Fruit fly (Drosophila melanogaster): ENCODE measurements around the gene Proc.

Gene Proc

dm6 chr2L:7827045-7828004 is 43.9 kb downstream of the Proc start, which contains the start of the genes Rack1 and mts (continued):
- TF ChIP-seq CG2120 (GFP tag; optimal IDR thresholded peaks at IDR 0.05) (peak; percentile 69), CG1024 (GFP tag; IDR thresholded peaks at IDR 0.05) (peak; percentile 56; the same call in 1 of the 2 replicates), CG34422 (GFP tag; IDR thresholded peaks at IDR 0.05) (peak; percentile 80), CG7745 (tag; optimal IDR thresholded peaks at IDR 0.05) (no peak), CG10267 (tag; optimal IDR thresholded peaks at IDR 0.05) (peak; percentile 93), CG7372 (GFP tag; IDR thresholded peaks at IDR 0.05) (peak; percentile 61; the same call in 1 of the 2 replicates), Bteb2 (GFP tag; optimal IDR thresholded peaks at IDR 0.05) (peak; percentile 69), CG18599 (GFP tag; optimal IDR thresholded peaks at IDR 0.05) (peak; percentile 92), CG6175 (GFP tag; IDR thresholded peaks at IDR 0.05) (peak; percentile 61; the same call in 1 of the 3 replicates), CG17186 (GFP tag; optimal IDR thresholded peaks at IDR 0.05) (peak; percentile 57), al (GFP tag; IDR thresholded peaks at IDR 0.05) (peak; percentile 55; the same call in 1 of the 2 replicates), mirr (GFP tag; optimal IDR thresholded peaks at IDR 0.05) (peak; percentile 92), ci (GFP tag; IDR thresholded peaks at IDR 0.05) (peak; percentile 97), CG11696 (GFP tag; IDR thresholded peaks at IDR 0.05) (peak; percentile 72), CG14014 (GFP tag; IDR thresholded peaks at IDR 0.05) (peak; percentile 81), pita (GFP tag; optimal IDR thresholded peaks at IDR 0.05) (peak; percentile 34), CG17568 (GFP tag; optimal IDR thresholded peaks at IDR 0.05) (peak; percentile 88), ranshi (GFP tag; IDR thresholded peaks at IDR 0.05) (peak; percentile 87), CG12299 (tag; optimal IDR thresholded peaks at IDR 0.05) (peak; percentile 68), dmrt99B (tag; optimal IDR thresholded peaks at IDR 0.05) (no peak), CG8290 (GFP tag; optimal IDR thresholded peaks at IDR 0.05) (peak; percentile 54), CG8290 (tag; optimal IDR thresholded peaks at IDR 0.05) (peak; percentile 74 to 96), da (GFP tag; optimal IDR thresholded peaks at IDR 0.05) (no peak), Asciz (GFP tag; optimal IDR thresholded peaks at IDR 0.05) (peak; percentile 87), CG6654 (GFP tag; optimal IDR thresholded peaks at IDR 0.05) (peak; percentile 60), CG4617 (GFP tag; optimal IDR thresholded peaks at IDR 0.05; ENCODE audit: borderline replicate concordance) (peak; percentile 60), Dip3 (GFP tag; optimal IDR thresholded peaks at IDR 0.05) (peak; percentile 59), CG2678 (tag; optimal IDR thresholded peaks at IDR 0.05) (peak; percentile 74), CG11560 (tag; IDR thresholded peaks at IDR 0.05) (no peak; the same call in 1 of the 3 replicates), CG15269 (tag; optimal IDR thresholded peaks at IDR 0.05) (peak; percentile 82), tin (GFP tag; optimal IDR thresholded peaks at IDR 0.05) (peak; percentile 73), Six4 (GFP tag; optimal IDR thresholded peaks at IDR 0.05) (peak; percentile 63), Dp (GFP tag; optimal IDR thresholded peaks at IDR 0.05) (peak; percentile 29), dimm (GFP tag; IDR thresholded peaks at IDR 0.05) (no peak), CG15601 (tag; optimal IDR thresholded peaks at IDR 0.05) (peak; percentile 67), gcm (GFP tag; optimal IDR thresholded peaks at IDR 0.05) (peak; percentile 70), CG14667 (GFP tag; IDR thresholded peaks at IDR 0.05) (peak; percentile 33; the same call in 1 of the 2 replicates), E2f1 (GFP tag; IDR thresholded peaks at IDR 0.05) (peak; percentile 64), Fer1 (GFP tag; optimal IDR thresholded peaks at IDR 0.05) (peak; percentile 90), sc (optimal IDR thresholded peaks at IDR 0.05) (no peak), sc (GFP tag; optimal IDR thresholded peaks at IDR 0.05) (peak; percentile 82), tio (GFP tag; optimal IDR thresholded peaks at IDR 0.05) (no peak), otp (GFP tag; IDR thresholded peaks at IDR 0.05) (peak; percentile 89), CG16863 (GFP tag; optimal IDR thresholded peaks at IDR 0.05) (peak; percentile 67), wdn (GFP tag; IDR thresholded peaks at IDR 0.05) (peak; percentile 80), MBD-R2 (GFP tag; IDR thresholded peaks at IDR 0.05) (peak; percentile 66), hth (optimal IDR thresholded peaks at IDR 0.05) (no peak), CG4707 (GFP tag; optimal IDR thresholded peaks at IDR 0.05) (peak; percentile 87), Hand (GFP tag; optimal IDR thresholded peaks at IDR 0.05) (peak; percentile 75)

All from whole organism, embryonic.